Worm (Caenorhabditis elegans) whole organism, late embryonic: Measurements from ENCODE around the gene F56D2.3.
A peak's percentile ranks its signal among the peaks of the same experiment; 100 is the strongest.

Source experiments
- F13H6.1 ChIP-seq: sonication (generic microtip); optimal IDR thresholded peaks from 2 replicates; lab custom pipeline; 2016; ENCODE audit warnings: missing genetic modification characterization, missing compliant biosample characterization
- K09A11.1 ChIP-seq: sonication (generic microtip); optimal IDR thresholded peaks from 2 replicates; lab custom pipeline; 2017; ENCODE audit warnings: antibody characterized with exemption, mild to moderate bottlenecking, missing genetic modification characterization, missing compliant biosample characterization; ENCODE audit not compliant: insufficient read depth
- T23F11.4 ChIP-seq: fragments of 200-800 bp; sonication (Bioruptor generic); optimal IDR thresholded peaks from 2 replicates; lab custom pipeline; 2018; ENCODE audit warnings: mild to moderate bottlenecking, missing genetic modification characterization, missing compliant biosample characterization
- Y22D7AL.16 ChIP-seq: sonication (generic microtip); optimal IDR thresholded peaks from 2 replicates; lab custom pipeline; 2016; ENCODE audit warnings: missing genetic modification characterization, missing compliant biosample characterization
- ahr-1 ChIP-seq: sonication (generic microtip); optimal IDR thresholded peaks from 2 replicates; lab custom pipeline; 2016; ENCODE audit warnings: missing genetic modification characterization, missing compliant biosample characterization
- ama-1 ChIP-seq: fragments of 150-350 bp; optimal IDR thresholded peaks from 2 replicates; lab custom pipeline; 2014
- ceh-14 ChIP-seq: sonication (generic microtip); optimal IDR thresholded peaks from 2 replicates; lab custom pipeline; 2016; ENCODE audit warnings: missing genotype, missing genetic modification characterization, missing compliant biosample characterization
- ceh-18 ChIP-seq: sonication (generic microtip); optimal IDR thresholded peaks from 2 replicates; lab custom pipeline; 2016; ENCODE audit warnings: missing genetic modification characterization, missing compliant biosample characterization
- ceh-30 ChIP-seq: fragments of 150-350 bp; optimal IDR thresholded peaks from 2 replicates; lab custom pipeline; 2014; ENCODE audit warnings: missing biosample characterization, missing genetic modification characterization
- ceh-31 ChIP-seq: sonication (generic microtip); optimal IDR thresholded peaks from 2 replicates; lab custom pipeline; 2016; ENCODE audit warnings: missing genetic modification characterization, missing compliant biosample characterization
- ceh-34 ChIP-seq: sonication (generic microtip); optimal IDR thresholded peaks from 2 replicates; lab custom pipeline; 2016; ENCODE audit warnings: mild to moderate bottlenecking, missing genetic modification characterization, missing compliant biosample characterization
- ceh-45 ChIP-seq: fragments of 200-800 bp; sonication (Bioruptor generic); IDR thresholded peaks from 2 replicates; pipeline ENCODE4 v1.3.6; 2022; ENCODE audit warnings: missing genetic modification reagents, missing genetic modification characterization, missing compliant biosample characterization
- ceh-48 ChIP-seq: sonication (generic microtip); optimal IDR thresholded peaks from 2 replicates; lab custom pipeline; 2016; ENCODE audit warnings: missing genetic modification characterization, inconsistent platforms, missing compliant biosample characterization
- ceh-6 ChIP-seq: fragments of 200-800 bp; sonication (Bioruptor generic); optimal IDR thresholded peaks from 2 replicates; lab custom pipeline; 2018; ENCODE audit warnings: mild to moderate bottlenecking, missing genetic modification characterization, missing compliant biosample characterization
- ceh-9 ChIP-seq: sonication (generic microtip); optimal IDR thresholded peaks from 2 replicates; lab custom pipeline; 2016; ENCODE audit warnings: mild to moderate bottlenecking, missing genetic modification characterization, inconsistent platforms, missing compliant biosample characterization
- che-1 ChIP-seq: sonication (generic microtip); optimal IDR thresholded peaks from 2 replicates; lab custom pipeline; 2016; ENCODE audit warnings: mild to moderate bottlenecking, missing genetic modification characterization, missing compliant biosample characterization
- elt-4 ChIP-seq: sonication (generic microtip); optimal IDR thresholded peaks from 2 replicates; lab custom pipeline; 2016; ENCODE audit warnings: missing genetic modification characterization, missing compliant biosample characterization
- ets-4 ChIP-seq: sonication (generic microtip); optimal IDR thresholded peaks from 2 replicates; lab custom pipeline; 2016; ENCODE audit warnings: missing genetic modification characterization, missing compliant biosample characterization
- eyg-1 ChIP-seq: sonication (generic microtip); optimal IDR thresholded peaks from 2 replicates; lab custom pipeline; 2016; ENCODE audit warnings: missing genotype, missing genetic modification characterization, missing compliant biosample characterization
- fax-1 ChIP-seq: sonication (generic microtip); optimal IDR thresholded peaks from 2 replicates; lab custom pipeline; 2016; ENCODE audit warnings: missing genotype, missing genetic modification characterization, missing compliant biosample characterization
- hlh-15 ChIP-seq: sonication (generic microtip); optimal IDR thresholded peaks from 2 replicates; lab custom pipeline; 2016; ENCODE audit warnings: missing genetic modification characterization, missing compliant biosample characterization
- hlh-30 ChIP-seq: sonication (generic microtip); optimal IDR thresholded peaks from 2 replicates; lab custom pipeline; 2017; ENCODE audit warnings: antibody characterized with exemption, missing genetic modification characterization, missing compliant biosample characterization; ENCODE audit not compliant: insufficient read depth
- hlh-8 ChIP-seq: sonication (generic microtip); optimal IDR thresholded peaks from 2 replicates; lab custom pipeline; 2016; ENCODE audit warnings: missing genotype, missing genetic modification characterization, missing compliant biosample characterization
- lim-6 ChIP-seq: sonication (generic microtip); optimal IDR thresholded peaks from 2 replicates; lab custom pipeline; 2016; ENCODE audit warnings: missing genetic modification characterization, missing compliant biosample characterization
- mec-3 ChIP-seq: sonication (generic microtip); optimal IDR thresholded peaks from 2 replicates; lab custom pipeline; 2016; ENCODE audit warnings: borderline replicate concordance, missing genetic modification characterization, missing compliant biosample characterization
- nfya-1 ChIP-seq: sonication (generic microtip); optimal IDR thresholded peaks from 2 replicates; lab custom pipeline; 2017; ENCODE audit warnings: missing genetic modification characterization, mild to moderate bottlenecking, missing compliant biosample characterization, antibody characterized with exemption, moderate library complexity
- npax-4 ChIP-seq: sonication (generic microtip); optimal IDR thresholded peaks from 2 replicates; lab custom pipeline; 2016; ENCODE audit warnings: missing genetic modification characterization, missing compliant biosample characterization
- pat-9 ChIP-seq: fragments of 200-800 bp; sonication (Bioruptor generic); optimal IDR thresholded peaks from 2 replicates; lab custom pipeline; 2018; ENCODE audit warnings: mild to moderate bottlenecking, missing genetic modification characterization, moderate library complexity, missing compliant biosample characterization
- pax-1 ChIP-seq: fragments of 150-350 bp; optimal IDR thresholded peaks from 2 replicates; lab custom pipeline; 2014; ENCODE audit warnings: missing biosample characterization, missing genetic modification characterization
- pha-2 ChIP-seq: sonication (generic microtip); optimal IDR thresholded peaks from 2 replicates; lab custom pipeline; 2017; ENCODE audit warnings: mild to moderate bottlenecking, missing genetic modification characterization, missing compliant biosample characterization
- ref-2 ChIP-seq: sonication (generic microtip); optimal IDR thresholded peaks from 2 replicates; lab custom pipeline; 2016; ENCODE audit warnings: missing genetic modification characterization, missing compliant biosample characterization
- rnt-1 ChIP-seq: sonication (generic microtip); optimal IDR thresholded peaks from 2 replicates; lab custom pipeline; 2016; ENCODE audit warnings: missing genetic modification characterization, missing compliant biosample characterization
- sox-2 ChIP-seq: fragments of 200-800 bp; sonication (Bioruptor generic); IDR thresholded peaks from 2 replicates; pipeline ENCODE4 v1.3.6; 2022; ENCODE audit warnings: missing genetic modification reagents, missing genetic modification characterization, missing compliant biosample characterization
- sox-4 ChIP-seq: sonication (generic microtip); optimal IDR thresholded peaks from 2 replicates; lab custom pipeline; 2017; ENCODE audit warnings: mild to moderate bottlenecking, missing genetic modification characterization, inconsistent platforms, missing compliant biosample characterization
- tbx-2 ChIP-seq: sonication (generic microtip); optimal IDR thresholded peaks from 2 replicates; lab custom pipeline; 2016; ENCODE audit warnings: missing genetic modification characterization, missing compliant biosample characterization
- unc-55 ChIP-seq: sonication (generic microtip); optimal IDR thresholded peaks from 2 replicates; lab custom pipeline; 2017; ENCODE audit warnings: missing biosample characterization, missing genetic modification reagents, missing genetic modification characterization
- unc-86 ChIP-seq: sonication (generic microtip); optimal IDR thresholded peaks from 2 replicates; lab custom pipeline; 2016; ENCODE audit warnings: missing genetic modification characterization, missing compliant biosample characterization
- zip-5 ChIP-seq: sonication (generic microtip); optimal IDR thresholded peaks from 2 replicates; lab custom pipeline; 2016; ENCODE audit warnings: missing genetic modification characterization, missing compliant biosample characterization

The F56D2.3 gene

DNA sequence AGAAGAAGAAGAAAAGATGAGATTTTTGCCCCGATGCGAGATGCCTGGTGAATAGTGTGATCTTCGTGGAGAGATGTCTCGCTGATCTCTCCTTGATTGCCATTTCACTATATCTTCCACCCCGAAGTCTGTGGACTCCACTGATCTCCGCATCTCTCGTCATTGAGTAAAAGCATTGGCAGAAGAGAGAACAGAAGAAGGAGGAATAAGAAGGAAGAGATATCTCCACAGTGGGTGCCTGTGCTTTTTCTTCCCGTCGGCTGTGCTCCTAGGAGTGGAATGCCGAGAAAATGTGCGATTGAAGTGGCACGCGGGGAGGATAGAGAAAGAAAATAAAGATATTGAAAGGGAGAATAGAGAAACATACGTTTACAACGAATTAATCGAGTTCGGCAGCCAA, 21.1 kb upstream of the F56D2.3 start:
- TF ChIP-seq ceh-18: peak; percentile 86
- TF ChIP-seq pat-9 (tag; lab: Kevin White, UChicago): peak; percentile 25
- no peak for TF ChIP-seq T23F11.4 (GFP tag; lab: Kevin White, UChicago)
- no peak for TF ChIP-seq ceh-6 (GFP tag; lab: Kevin White, UChicago)
- peak; percentile 65 for TF ChIP-seq rnt-1
- peak; percentile 42 for TF ChIP-seq unc-55
- TF ChIP-seq tbx-2 (tag; lab: Kevin White, UChicago): peak; percentile 56
- peak; percentile 62 for TF ChIP-seq nfya-1 (tag; lab: Kevin White, UChicago)
- TF ChIP-seq ceh-34 (tag; lab: Kevin White, UChicago): peak; percentile 60
- peak; percentile 54 for TF ChIP-seq hlh-8 (tag; lab: Kevin White, UChicago)
- TF ChIP-seq zip-5 (tag; lab: Kevin White, UChicago): no peak
- TF ChIP-seq ref-2 (tag; lab: Kevin White, UChicago): peak; percentile 39

ce11 chrIII:5564325-5564724, 20.4 kb upstream of the F56D2.3 start:
- TF ChIP-seq ceh-9 (tag; lab: Kevin White, UChicago) (no peak), zip-5 (tag; lab: Kevin White, UChicago) (no peak), hlh-15 (no peak), rnt-1 (no peak), ceh-14 (tag; lab: Kevin White, UChicago) (no peak), ets-4 (tag; lab: Kevin White, UChicago) (no peak), lim-6 (no peak), unc-86 (tag; lab: Kevin White, UChicago) (no peak), sox-4 (tag; lab: Kevin White, UChicago) (no peak), hlh-30 (tag; lab: Kevin White, UChicago) (no peak), ahr-1 (no peak), fax-1 (tag; lab: Kevin White, UChicago) (no peak), ama-1 (lab: Kevin White, UChicago) (no peak), mec-3 (tag; lab: Kevin White, UChicago) (no peak), K09A11.1 (tag; lab: Kevin White, UChicago) (no peak)

DNA sequence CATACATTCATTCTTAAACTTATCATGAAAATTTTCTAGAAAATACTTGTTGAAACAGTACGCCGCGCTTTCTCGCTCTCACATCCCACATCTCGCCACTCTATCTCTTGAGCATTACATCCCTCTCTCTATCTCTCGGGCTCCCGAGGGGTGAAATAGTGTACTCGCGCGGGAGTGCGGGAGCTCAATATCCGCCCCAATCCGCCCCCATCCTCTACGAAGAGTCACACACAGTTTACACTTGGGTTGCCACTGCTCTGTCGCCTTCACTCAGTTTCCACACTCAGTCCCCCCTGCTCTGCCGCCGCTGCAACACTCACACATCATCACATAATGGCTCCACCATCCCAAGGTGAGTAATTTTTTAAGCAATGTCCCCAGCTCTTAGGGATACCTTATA, 19.9 kb upstream of the F56D2.3 start, which contains the start of gene mlc-3:
Gene mlc-3 (plus strand): TSS at position 227 of the 400 bp plus-strand sequence.
- no peak for TF ChIP-seq npax-4 (tag; lab: Kevin White, UChicago)
- no peak for TF ChIP-seq ceh-30
- peak; percentile 34 for TF ChIP-seq ceh-14 (tag; lab: Kevin White, UChicago)
- TF ChIP-seq Y22D7AL.16 (tag; lab: Kevin White, UChicago): no peak
- TF ChIP-seq nfya-1 (tag; lab: Kevin White, UChicago): peak; percentile 13
- TF ChIP-seq ceh-18: peak; percentile 73
- peak; percentile 45 for TF ChIP-seq ceh-31 (tag; lab: Kevin White, UChicago)
- no peak for TF ChIP-seq ceh-45 (GFP tag; lab: Robert Waterston, UW)
- TF ChIP-seq ets-4 (tag; lab: Kevin White, UChicago): peak; percentile 68
- TF ChIP-seq tbx-2 (tag; lab: Kevin White, UChicago): peak; percentile 32
- TF ChIP-seq T23F11.4 (GFP tag; lab: Kevin White, UChicago): no peak
- peak; percentile 14 for TF ChIP-seq eyg-1
- TF ChIP-seq sox-4 (tag; lab: Kevin White, UChicago): no peak
- TF ChIP-seq pat-9 (tag; lab: Kevin White, UChicago): peak; percentile 47
- no peak for TF ChIP-seq ama-1 (lab: Kevin White, UChicago)
- TF ChIP-seq sox-2 (GFP tag; lab: Robert Waterston, UW): no peak
- TF ChIP-seq elt-4 (tag; lab: Kevin White, UChicago): no peak
- no peak for TF ChIP-seq pha-2 (tag; lab: Kevin White, UChicago)
- TF ChIP-seq che-1: no peak
- no peak for TF ChIP-seq K09A11.1 (tag; lab: Kevin White, UChicago)
- no peak for TF ChIP-seq F13H6.1 (tag; lab: Kevin White, UChicago)
- TF ChIP-seq pax-1: no peak
- peak; percentile 32 for TF ChIP-seq ref-2 (tag; lab: Kevin White, UChicago)
- peak; percentile 58 for TF ChIP-seq ceh-34 (tag; lab: Kevin White, UChicago)
- TF ChIP-seq ceh-48 (tag; lab: Kevin White, UChicago): no peak
- no peak for TF ChIP-seq hlh-8 (tag; lab: Kevin White, UChicago)
- no peak for TF ChIP-seq zip-5 (tag; lab: Kevin White, UChicago)
- TF ChIP-seq, all 69 proteins: peak for 10
